In the genomic region with DNA sequence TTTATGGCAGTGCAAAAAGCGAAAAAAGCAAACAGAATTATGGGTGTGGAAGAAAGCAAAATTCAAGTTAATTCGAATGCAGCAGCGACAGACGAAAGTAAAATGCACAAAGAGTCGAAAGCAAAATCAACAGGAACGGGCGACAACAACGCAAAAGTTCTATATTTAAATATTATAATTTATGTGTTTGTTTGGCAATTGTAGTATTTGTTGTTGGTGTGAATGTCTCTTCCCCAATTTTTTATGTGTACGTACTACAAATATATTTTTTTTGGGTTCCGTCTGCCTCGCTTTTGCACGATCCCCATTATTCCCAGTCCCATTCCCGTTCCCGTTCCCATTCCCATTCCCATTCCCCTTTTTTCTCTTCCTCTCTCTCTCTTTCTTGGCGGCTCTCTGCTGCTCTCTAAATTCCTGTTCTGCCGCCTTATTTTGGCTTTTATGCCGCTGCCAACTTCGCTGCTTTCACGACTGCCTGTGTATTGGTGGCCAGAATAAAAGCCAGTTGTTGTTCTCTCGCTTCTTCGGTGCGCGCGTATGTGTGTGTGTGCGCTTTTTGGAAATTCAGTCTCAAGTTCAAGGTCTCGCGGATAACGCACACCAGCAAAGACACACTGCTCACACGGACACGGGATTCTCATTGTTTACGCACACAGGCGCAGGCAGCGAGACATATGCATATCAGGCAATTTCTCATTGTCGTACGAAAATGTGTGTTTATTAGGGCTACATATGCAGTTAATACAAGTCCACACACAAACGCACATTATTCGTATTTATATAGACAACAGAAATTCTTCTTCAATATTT, we compare ENCODE assay signal across 3 fruit fly cellular contexts.
TF ChIP-seq lines count a peak whose summit lies in the region.

No protein-coding gene starts in this region.

TF ChIP-seq in whole organism, embryonic, 481 proteins besides CTCF, POLR2A, EP300 and RAD21 (continued from another document):
- TF ChIP-seq crol (GFP tag; IDR thresholded peaks at IDR 0.05; lab: Robert Waterston, UW) (peak; percentile 44), eyg (GFP tag; optimal IDR thresholded peaks at IDR 0.05; lab: Kevin White, UChicago) (no peak), ci (GFP tag; IDR thresholded peaks at IDR 0.05; lab: Robert Waterston, UW) (peak; percentile 10; the same call in 1 of the 3 replicates), Med (GFP tag; lab: Kevin White, UChicago) (peak; percentile 65), CG8765 (GFP tag; IDR thresholded peaks at IDR 0.05; lab: Robert Waterston, UW) (no peak), abd-A (tag; optimal IDR thresholded peaks at IDR 0.05; lab: Kevin White, UChicago) (peak; percentile 5), chinmo (GFP tag; IDR thresholded peaks at IDR 0.05; lab: Robert Waterston, UW; ENCODE audit: partially characterized antibody) (peak; percentile 83; the same call in 2 of the 4 replicates), CG11723 (GFP tag; optimal IDR thresholded peaks at IDR 0.05; lab: Kevin White, UChicago) (no peak), cg (GFP tag; optimal IDR thresholded peaks at IDR 0.05; lab: Kevin White, UChicago) (peak; percentile 90), CG16779 (GFP tag; IDR thresholded peaks at IDR 0.05; lab: Robert Waterston, UW) (no peak), sd (tag; optimal IDR thresholded peaks at IDR 0.05; lab: Kevin White, UChicago) (peak; percentile 46), CG7839 (tag; optimal IDR thresholded peaks at IDR 0.05; lab: Kevin White, UChicago) (no peak), Trl (optimal IDR thresholded peaks at IDR 0.05; lab: Kevin White, UChicago) (peak; percentile 68 to 70), Trl (GFP tag; optimal IDR thresholded peaks at IDR 0.05; lab: Kevin White, UChicago) (no peak), kni (GFP tag; optimal IDR thresholded peaks at IDR 0.05; lab: Kevin White, UChicago) (peak; percentile 18), Deaf1 (tag; optimal IDR thresholded peaks at IDR 0.05; lab: Kevin White, UChicago) (peak; percentile 31), CG8478 (optimal IDR thresholded peaks at IDR 0.05; lab: Kevin White, UChicago) (peak; percentile 80)
TF ChIP-seq in whole organism, embryonic: peak in this region for 20.

TF ChIP-seq in whole organism, prepupa, 60 proteins besides CTCF, POLR2A, EP300 and RAD21 (continued from another document):
- no peak for TF ChIP-seq lz (GFP tag; optimal IDR thresholded peaks at IDR 0.05; lab: Kevin White, UChicago)
- peak; percentile 20 for TF ChIP-seq CG6792 (GFP tag; optimal IDR thresholded peaks at IDR 0.05; lab: Kevin White, UChicago)
- TF ChIP-seq CG15336 (GFP tag; IDR thresholded peaks at IDR 0.05; lab: Robert Waterston, UW) = no peak
- TF ChIP-seq Lpt (GFP tag; optimal IDR thresholded peaks at IDR 0.05; lab: Kevin White, UChicago) = peak; percentile 13
- TF ChIP-seq Sox14 (GFP tag; optimal IDR thresholded peaks at IDR 0.05; lab: Kevin White, UChicago) = peak; percentile 54
- TF ChIP-seq eg (GFP tag; IDR thresholded peaks at IDR 0.05; lab: Robert Waterston, UW) = 0 out of 3 replicates have a peak, but pooled peaks have one; percentile 16
- TF ChIP-seq CG31627 (GFP tag; optimal IDR thresholded peaks at IDR 0.05; lab: Kevin White, UChicago) = no peak
- TF ChIP-seq CG8119 (GFP tag; IDR thresholded peaks at IDR 0.05; lab: Robert Waterston, UW) = no peak
- 0 out of 3 replicates have a peak, but pooled peaks have one; percentile 13 for TF ChIP-seq CG6163 (GFP tag; IDR thresholded peaks at IDR 0.05; lab: Robert Waterston, UW)
- peak; percentile 60 for TF ChIP-seq Eip75B (GFP tag; optimal IDR thresholded peaks at IDR 0.05; lab: Kevin White, UChicago)
- no peak for TF ChIP-seq Ets21C (GFP tag; optimal IDR thresholded peaks at IDR 0.05; lab: Kevin White, UChicago)
- peak; percentile 37 for TF ChIP-seq esn (GFP tag; optimal IDR thresholded peaks at IDR 0.05; lab: Kevin White, UChicago)
- TF ChIP-seq Smox (GFP tag; optimal IDR thresholded peaks at IDR 0.05; lab: Kevin White, UChicago) = peak; percentile 43
- TF ChIP-seq achi (GFP tag; optimal IDR thresholded peaks at IDR 0.05; lab: Kevin White, UChicago) = peak; percentile 12
- TF ChIP-seq CG8632 (GFP tag; optimal IDR thresholded peaks at IDR 0.05; lab: Kevin White, UChicago) = no peak
- no peak for TF ChIP-seq fd59A (GFP tag; optimal IDR thresholded peaks at IDR 0.05; lab: Kevin White, UChicago)
- no peak for TF ChIP-seq CG8319 (GFP tag; optimal IDR thresholded peaks at IDR 0.05; lab: Kevin White, UChicago)
- TF ChIP-seq Eip78C (GFP tag; lab: Kevin White, UChicago) = peak; percentile 60
- TF ChIP-seq CG9139 (GFP tag; optimal IDR thresholded peaks at IDR 0.05; lab: Kevin White, UChicago) = no peak

TF ChIP-seq in whole organism, wandering third instar larva, 38 proteins besides CTCF, POLR2A, EP300 and RAD21 (continued from another document):
- TF ChIP-seq foxo (GFP tag; optimal IDR thresholded peaks at IDR 0.05; lab: Kevin White, UChicago) (peak in 1 of 2 experiments; percentile 20), HLH106 (tag; optimal IDR thresholded peaks at IDR 0.05; lab: Kevin White, UChicago) (peak; percentile 17), fru (GFP tag; optimal IDR thresholded peaks at IDR 0.05; lab: Kevin White, UChicago) (peak; percentile 82), dsf (GFP tag; optimal IDR thresholded peaks at IDR 0.05; lab: Kevin White, UChicago; ENCODE audit: borderline replicate concordance) (peak; percentile 29), Dfd (GFP tag; optimal IDR thresholded peaks at IDR 0.05; lab: Kevin White, UChicago) (no peak), Dif (GFP tag; optimal IDR thresholded peaks at IDR 0.05; lab: Kevin White, UChicago; ENCODE audit: partially characterized antibody) (peak; percentile 94), tai (GFP tag; optimal IDR thresholded peaks at IDR 0.05; lab: Kevin White, UChicago) (peak; percentile 42), brk (GFP tag; optimal IDR thresholded peaks at IDR 0.05; lab: Kevin White, UChicago) (peak; percentile 75), sage (GFP tag; optimal IDR thresholded peaks at IDR 0.05; lab: Kevin White, UChicago) (peak; percentile 30), sv (GFP tag; optimal IDR thresholded peaks at IDR 0.05; lab: Kevin White, UChicago) (no peak), CrebA (GFP tag; optimal IDR thresholded peaks at IDR 0.05; lab: Kevin White, UChicago; ENCODE audit: borderline replicate concordance) (peak; percentile 75), psq (GFP tag; optimal IDR thresholded peaks at IDR 0.05; lab: Kevin White, UChicago) (peak; percentile 95), GATAd (GFP tag; optimal IDR thresholded peaks at IDR 0.05; lab: Kevin White, UChicago) (no peak), Hr78 (GFP tag; optimal IDR thresholded peaks at IDR 0.05; lab: Kevin White, UChicago) (peak; percentile 42)
